Worm (Caenorhabditis elegans) whole organism, young adult: ENCODE measurements around the gene dnj-17.

Experiments
- Y79H2A.3 ChIP-seq: fragments of 200-800 bp; sonication (Bioruptor generic); conservative IDR thresholded peaks from 2 replicates; pipeline ENCODE4 v1.3.6; 2022; ENCODE audit warnings: missing genetic modification reagents, missing genetic modification characterization, missing compliant biosample characterization
- sea-2 ChIP-seq: fragments of 200-800 bp; sonication (Bioruptor generic); IDR thresholded peaks from 2 replicates; pipeline ENCODE4 v1.3.6; 2022; ENCODE audit warnings: missing genetic modification characterization, missing compliant biosample characterization

ce11 chrIII:13350964-13351363, 42.2 kb downstream of the dnj-17 start:
- no peak for TF ChIP-seq Y79H2A.3 (GFP tag; lab: Robert Waterston, UW)
- no peak for TF ChIP-seq sea-2 (GFP tag; lab: Robert Waterston, UW)
